Fruit fly (Drosophila melanogaster) whole organism, embryonic: ENCODE measurements around the gene CG8420.
A peak's percentile ranks its signal among the peaks of the same experiment; 100 is the strongest.

Experiments
- CG11093 ChIP-seq: fragments of 200-800 bp; sonication (Bioruptor generic); IDR thresholded peaks from 3 replicates; pipeline ENCODE4 v1.3.6; 2022; ENCODE audit warnings: missing biosample characterization, missing genetic modification characterization
- CG11247 ChIP-seq: fragments of 200-800 bp; sonication (Bioruptor generic); IDR thresholded peaks from 2 replicates; pipeline ENCODE4 v1.3.6; 2022; ENCODE audit warnings: missing biosample characterization, missing genetic modification characterization
- CG12104 ChIP-seq: fragments of 200-800 bp; sonication (Bioruptor generic); optimal IDR thresholded peaks from 3 replicates; lab custom pipeline; 2016; ENCODE audit warnings: missing biosample characterization, missing genetic modification characterization
- CG1233 ChIP-seq: fragments of 200-800 bp; sonication (Bioruptor generic); optimal IDR thresholded peaks from 4 replicates; lab custom pipeline; 2018; ENCODE audit warnings: missing biosample characterization, mild to moderate bottlenecking, missing genetic modification characterization
- CG12659 ChIP-seq: fragments of 200-800 bp; sonication (Bioruptor generic); optimal IDR thresholded peaks from 3 replicates; lab custom pipeline; 2017; ENCODE audit warnings: mild to moderate bottlenecking, missing biosample characterization, missing genetic modification reagents, missing genetic modification characterization
- CG13775 ChIP-seq: fragments of 200-800 bp; sonication (Bioruptor generic); optimal IDR thresholded peaks from 3 replicates; lab custom pipeline; 2017; ENCODE audit warnings: missing biosample characterization, mild to moderate bottlenecking, missing genetic modification characterization
- CG17612 ChIP-seq: fragments of 200-800 bp; sonication (Bioruptor generic); IDR thresholded peaks from 2 replicates; pipeline ENCODE4 v1.3.6; 2022; ENCODE audit warnings: missing biosample characterization, missing genetic modification characterization
- CG18011 ChIP-seq: fragments of 200-800 bp; sonication (Bioruptor generic); optimal IDR thresholded peaks from 2 replicates; lab custom pipeline; 2017; ENCODE audit warnings: missing biosample characterization, missing genetic modification characterization, mild to moderate bottlenecking, moderate library complexity, missing genotype
- CG2116 ChIP-seq: fragments of 200-800 bp; sonication (Bioruptor generic); optimal IDR thresholded peaks from 3 replicates; lab custom pipeline; 2018; ENCODE audit warnings: missing biosample characterization, mild to moderate bottlenecking, missing genetic modification characterization
- CG4282 ChIP-seq: fragments of 200-800 bp; sonication (Bioruptor generic); optimal IDR thresholded peaks from 2 replicates; lab custom pipeline; 2016; ENCODE audit warnings: missing biosample characterization, missing genetic modification characterization
- CG5245 ChIP-seq: fragments of 200-800 bp; sonication (Bioruptor generic); optimal IDR thresholded peaks from 3 replicates; lab custom pipeline; 2016; ENCODE audit warnings: missing biosample characterization, missing genetic modification characterization
- CG5953 ChIP-seq: fragments of 200-800 bp; sonication (Bioruptor generic); IDR thresholded peaks from 2 replicates; pipeline ENCODE4 v1.3.6; 2022; ENCODE audit warnings: missing biosample characterization, missing genetic modification characterization
- CG7372 ChIP-seq: fragments of 200-800 bp; sonication (Bioruptor generic); IDR thresholded peaks from 2 replicates; pipeline ENCODE4 v1.3.6; 2022; ENCODE audit warnings: missing biosample characterization, missing genetic modification characterization
- CG7928 ChIP-seq: fragments of 200-800 bp; sonication (Bioruptor generic); optimal IDR thresholded peaks from 2 replicates; lab custom pipeline; 2017; ENCODE audit warnings: missing biosample characterization, mild to moderate bottlenecking, missing genetic modification characterization
- CG8281 ChIP-seq: fragments of 200-800 bp; sonication (Bioruptor generic); optimal IDR thresholded peaks from 2 replicates; lab custom pipeline; 2018; ENCODE audit warnings: missing biosample characterization, mild to moderate bottlenecking, missing genetic modification characterization, moderate library complexity
- CG8359 ChIP-seq: fragments of 200-800 bp; sonication (Bioruptor generic); optimal IDR thresholded peaks from 2 replicates; lab custom pipeline; 2017; ENCODE audit warnings: missing biosample characterization, mild to moderate bottlenecking, missing genetic modification characterization, borderline replicate concordance
- CG8388 ChIP-seq: fragments of 200-800 bp; sonication (Bioruptor generic); optimal IDR thresholded peaks from 2 replicates; lab custom pipeline; 2019; ENCODE audit warnings: missing biosample characterization, mild to moderate bottlenecking, missing genetic modification characterization, moderate library complexity
- CG8924 ChIP-seq: fragments of 200-800 bp; optimal IDR thresholded peaks from 3 replicates; lab custom pipeline; 2019; ENCODE audit warnings: missing biosample characterization, mild to moderate bottlenecking, missing genetic modification characterization, moderate library complexity
- CG9727 ChIP-seq: fragments of 200-800 bp; sonication (Bioruptor generic); optimal IDR thresholded peaks from 3 replicates; lab custom pipeline; 2017; ENCODE audit warnings: missing biosample characterization, mild to moderate bottlenecking, missing genetic modification characterization
- CkIIα-i1 ChIP-seq: fragments of 200-800 bp; sonication (Bioruptor generic); IDR thresholded peaks from 2 replicates; pipeline ENCODE4 v1.3.6; 2022; ENCODE audit warnings: missing biosample characterization, missing genetic modification characterization
- Dad ChIP-seq: fragments of 200-800 bp; sonication (Bioruptor generic); optimal IDR thresholded peaks from 3 replicates; lab custom pipeline; 2016; ENCODE audit warnings: missing biosample characterization, missing genetic modification characterization
- Dip2 ChIP-seq: fragments of 200-800 bp; sonication (Bioruptor generic); IDR thresholded peaks from 2 replicates; pipeline ENCODE4 v1.3.6; 2022; ENCODE audit warnings: missing biosample characterization, missing genetic modification characterization
- Drgx ChIP-seq: fragments of 200-800 bp; sonication (Bioruptor generic); IDR thresholded peaks from 2 replicates; pipeline ENCODE4 v1.3.6; 2022; ENCODE audit warnings: missing biosample characterization, missing genetic modification characterization
- Gsc ChIP-seq: fragments of 200-800 bp; sonication (Bioruptor generic); IDR thresholded peaks from 2 replicates; pipeline ENCODE4 v1.3.6; 2022; ENCODE audit warnings: missing biosample characterization, missing genetic modification characterization
- HHEX ChIP-seq: fragments of 200-800 bp; sonication (Bioruptor generic); optimal IDR thresholded peaks from 3 replicates; lab custom pipeline; 2017; ENCODE audit warnings: missing biosample characterization, mild to moderate bottlenecking, missing genetic modification characterization, missing genetic modification reagents
- HLH54F ChIP-seq: fragments of 200-800 bp; sonication (Bioruptor generic); optimal IDR thresholded peaks from 3 replicates; lab custom pipeline; 2016; ENCODE audit warnings: missing biosample characterization, missing genetic modification characterization
- Mad ChIP-seq: fragments of 200-800 bp; sonication (Bioruptor generic); optimal IDR thresholded peaks from 2 replicates; lab custom pipeline; 2016; ENCODE audit warnings: missing biosample characterization, missing genetic modification characterization
- Optix ChIP-seq: fragments of 200-800 bp; sonication (Bioruptor generic); IDR thresholded peaks from 3 replicates; pipeline ENCODE4 v1.3.6; 2022; ENCODE audit warnings: missing biosample characterization, missing genetic modification characterization
- Ssrp ChIP-seq: fragments of 200-800 bp; sonication (Bioruptor generic); optimal IDR thresholded peaks from 2 replicates; lab custom pipeline; 2018; ENCODE audit warnings: missing biosample characterization, mild to moderate bottlenecking, missing genetic modification characterization, moderate library complexity
- Xbp1 ChIP-seq: fragments of 200-800 bp; sonication (Bioruptor generic); optimal IDR thresholded peaks from 3 replicates; lab custom pipeline; 2016; ENCODE audit warnings: missing biosample characterization, mild to moderate bottlenecking, missing genetic modification characterization
- ase ChIP-seq: fragments of 200-800 bp; sonication (Bioruptor generic); IDR thresholded peaks from 3 replicates; pipeline ENCODE4 v1.3.6; 2022; ENCODE audit warnings: missing biosample characterization, missing genetic modification characterization
- bcd ChIP-seq: fragments of 200-800 bp; sonication (Bioruptor generic); optimal IDR thresholded peaks from 2 replicates; lab custom pipeline; 2017; ENCODE audit warnings: missing biosample characterization, mild to moderate bottlenecking, missing genetic modification characterization
- chm ChIP-seq: fragments of 200-800 bp; sonication (Bioruptor generic); IDR thresholded peaks from 2 replicates; pipeline ENCODE4 v1.3.6; 2022; ENCODE audit warnings: missing biosample characterization, missing genetic modification characterization
- corto ChIP-seq: fragments of 200-800 bp; sonication (Bioruptor generic); optimal IDR thresholded peaks from 2 replicates; lab custom pipeline; 2016; ENCODE audit warnings: missing biosample characterization, mild to moderate bottlenecking, missing genetic modification characterization, moderate library complexity
- crp ChIP-seq, 2 experiments: fragments of 200-800 bp; sonication (Bioruptor generic); optimal IDR thresholded peaks; 2 replicates in 1 of 2; 3 replicates in 1 of 2; lab custom pipeline; 2017; ENCODE audit warnings: missing biosample characterization in 2 of 2, missing genetic modification characterization in 2 of 2, mild to moderate bottlenecking in 1 of 2, moderate library complexity in 1 of 2
- danr ChIP-seq: fragments of 200-800 bp; sonication (Bioruptor generic); IDR thresholded peaks from 2 replicates; pipeline ENCODE4 v1.3.6; 2022; ENCODE audit warnings: missing biosample characterization, missing genetic modification characterization
- ewg ChIP-seq: fragments of 200-800 bp; sonication (Bioruptor generic); optimal IDR thresholded peaks from 3 replicates; lab custom pipeline; 2017; ENCODE audit warnings: mild to moderate bottlenecking, missing biosample characterization, missing genetic modification reagents, missing genetic modification characterization
- eyg ChIP-seq: fragments of 200-800 bp; sonication (Bioruptor generic); optimal IDR thresholded peaks from 3 replicates; lab custom pipeline; 2016; ENCODE audit warnings: missing biosample characterization, missing genetic modification characterization
- fd96Cb ChIP-seq: fragments of 200-800 bp; sonication (Bioruptor generic); optimal IDR thresholded peaks from 2 replicates; lab custom pipeline; 2018; ENCODE audit warnings: missing biosample characterization, mild to moderate bottlenecking, missing genetic modification characterization, moderate library complexity
- gem ChIP-seq: fragments of 200-800 bp; sonication (Bioruptor generic); optimal IDR thresholded peaks from 2 replicates; lab custom pipeline; 2019; ENCODE audit warnings: missing biosample characterization, mild to moderate bottlenecking, missing genetic modification characterization, moderate library complexity
- ind ChIP-seq: fragments of 200-800 bp; sonication (Bioruptor generic); optimal IDR thresholded peaks from 3 replicates; lab custom pipeline; 2016; ENCODE audit warnings: missing biosample characterization, missing genetic modification characterization
- pan ChIP-seq, 4 experiments: fragments of >200 bp in 3 of 4; fragments of 200-800 bp in 1 of 4; sonication (Bioruptor generic) in 1 of 4; optimal IDR thresholded peaks in 3 of 4; IDR thresholded peaks in 1 of 4; 2 replicates each; pipeline versions ENCODE4 v1.3.6 to Lab custom; 2017 to 2022; ENCODE audit warnings: missing biosample characterization in 2 of 4, missing genetic modification characterization in 2 of 4, mixed read lengths in 1 of 4
- row ChIP-seq: fragments of 200-800 bp; sonication (Bioruptor generic); IDR thresholded peaks from 3 replicates; pipeline ENCODE4 v1.3.6; 2022; ENCODE audit warnings: missing biosample characterization, missing genetic modification characterization
- salm ChIP-seq: fragments of 200-800 bp; sonication (Bioruptor generic); optimal IDR thresholded peaks from 2 replicates; lab custom pipeline; 2018; ENCODE audit warnings: missing biosample characterization, mild to moderate bottlenecking, missing genetic modification characterization
- schlank ChIP-seq: fragments of 200-800 bp; sonication (Bioruptor generic); optimal IDR thresholded peaks from 2 replicates; lab custom pipeline; 2018; ENCODE audit warnings: missing biosample characterization, mild to moderate bottlenecking, missing genetic modification characterization
- slbo ChIP-seq: fragments of 200-800 bp; sonication (Bioruptor generic); IDR thresholded peaks from 2 replicates; pipeline ENCODE4 v1.3.6; 2022; ENCODE audit warnings: missing biosample characterization, missing genetic modification characterization
- sna ChIP-seq: fragments of 200-800 bp; sonication (Bioruptor generic); IDR thresholded peaks from 2 replicates; pipeline ENCODE4 v1.3.6; 2022; ENCODE audit warnings: missing biosample characterization, missing genetic modification characterization; ENCODE audit not compliant: partially characterized antibody
- stc ChIP-seq: fragments of 200-800 bp; sonication (Bioruptor generic); IDR thresholded peaks from 2 replicates; pipeline ENCODE4 v1.3.6; 2022; ENCODE audit warnings: missing biosample characterization, missing genetic modification characterization
- tna ChIP-seq: fragments of 200-800 bp; sonication (Bioruptor generic); IDR thresholded peaks from 2 replicates; pipeline ENCODE4 v1.3.6; 2022; ENCODE audit warnings: missing biosample characterization, missing genetic modification characterization; ENCODE audit not compliant: partially characterized antibody
- trh ChIP-seq: fragments of 200-800 bp; sonication (Bioruptor generic); optimal IDR thresholded peaks from 2 replicates; lab custom pipeline; 2016; ENCODE audit warnings: missing biosample characterization, missing genetic modification characterization

CG8420 gene

DNA sequence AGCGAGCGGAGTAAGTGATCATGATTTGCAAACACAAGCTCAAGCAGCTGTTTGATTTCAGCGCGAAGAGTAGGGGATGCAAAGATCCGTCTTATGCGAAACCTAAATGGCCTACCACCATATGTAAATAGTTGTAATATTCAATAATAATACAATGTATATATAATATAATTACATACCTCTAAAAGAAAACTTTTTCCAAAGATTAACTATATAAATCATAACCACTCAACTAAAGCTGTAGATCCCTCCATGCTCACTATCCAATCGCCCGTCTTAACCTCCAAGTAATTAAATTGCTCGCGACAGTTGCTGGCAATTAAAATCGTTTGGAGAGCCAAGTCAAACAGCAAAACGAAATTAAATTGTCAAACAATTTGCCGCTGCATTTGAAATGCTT is 19.1 kb upstream of the CG8420 start (continued):
- TF ChIP-seq CG5953 (GFP tag; lab: Robert Waterston, UW): peak; percentile 39; the same call in 1 of the 2 replicates
- TF ChIP-seq chm (GFP tag; lab: Robert Waterston, UW): no peak; the same call in 1 of the 2 replicates
- peak; percentile 65 for TF ChIP-seq danr (GFP tag; lab: Robert Waterston, UW)
- TF ChIP-seq CG8359: peak; percentile 2
- TF ChIP-seq slbo: peak; percentile 90
- TF ChIP-seq HHEX (GFP tag; lab: Kevin White, UChicago): peak; percentile 80
- TF ChIP-seq row (GFP tag; lab: Robert Waterston, UW): peak; percentile 85
- TF ChIP-seq Mad (GFP tag; lab: Kevin White, UChicago): no peak
- TF ChIP-seq CG9727 (GFP tag; lab: Kevin White, UChicago): peak; percentile 79
- peak; percentile 17 for TF ChIP-seq CG18011 (GFP tag; lab: Kevin White, UChicago)
- peak; percentile 37 for TF ChIP-seq CG12104 (GFP tag; lab: Kevin White, UChicago)
- peak; percentile 12 for TF ChIP-seq HLH54F (GFP tag; lab: Kevin White, UChicago)
- peak; percentile 50 for TF ChIP-seq ewg (GFP tag; lab: Kevin White, UChicago)
- peak; percentile 75 for TF ChIP-seq fd96Cb (tag; lab: Kevin White, UChicago)
- TF ChIP-seq CG8924 (tag; lab: Kevin White, UChicago): peak; percentile 77
- TF ChIP-seq trh (GFP tag; lab: Kevin White, UChicago): peak; percentile 34
- TF ChIP-seq tna (GFP tag; lab: Robert Waterston, UW): no peak
- TF ChIP-seq CG8388 (GFP tag; lab: Kevin White, UChicago): peak; percentile 33
- peak; percentile 69 for TF ChIP-seq CG7372
- TF ChIP-seq CG11247 (GFP tag; lab: Robert Waterston, UW): peak; percentile 68
- TF ChIP-seq Dip2 (GFP tag; lab: Robert Waterston, UW): 0 out of 2 replicates have a peak, but pooled peaks have one; percentile 34
- peak; percentile 73; the same call in 2 of the 3 replicates for TF ChIP-seq ase (GFP tag; lab: Robert Waterston, UW)
- peak; percentile 68 for TF ChIP-seq Xbp1
- peak; percentile 39 for TF ChIP-seq salm (tag; lab: Kevin White, UChicago)
- TF ChIP-seq CG1233: peak; percentile 68
- TF ChIP-seq bcd: peak; percentile 83
- peak; percentile 80 for TF ChIP-seq ind (GFP tag; lab: Kevin White, UChicago)
- no peak for TF ChIP-seq sna (GFP tag; lab: Robert Waterston, UW)
- TF ChIP-seq Dad (GFP tag; lab: Kevin White, UChicago): peak; percentile 19
- TF ChIP-seq corto (GFP tag; lab: Kevin White, UChicago): peak; percentile 44
- peak; percentile 60 for TF ChIP-seq Ssrp
- peak; percentile 78 for TF ChIP-seq stc (GFP tag; lab: Robert Waterston, UW)
- TF ChIP-seq CG12659 (GFP tag; lab: Kevin White, UChicago): peak; percentile 71
- peak; percentile 89 for TF ChIP-seq gem (tag; lab: Kevin White, UChicago)
- peak; percentile 37 for TF ChIP-seq CG5245 (GFP tag; lab: Kevin White, UChicago)
- TF ChIP-seq crp (GFP tag; optimal IDR thresholded peaks at IDR 0.05; lab: Kevin White, UChicago): peak in 1 of 2 experiments; percentile 23
- TF ChIP-seq CkIIα-i1 (GFP tag; lab: Robert Waterston, UW): 0 out of 2 replicates have a peak, but pooled peaks have one; percentile 56
- peak; percentile 70 for TF ChIP-seq CG17612 (GFP tag; lab: Robert Waterston, UW)
- TF ChIP-seq Gsc: no peak
- TF ChIP-seq CG13775 (GFP tag; lab: Kevin White, UChicago): peak; percentile 49
- peak; percentile 22 for TF ChIP-seq CG7928 (GFP tag; lab: Kevin White, UChicago)
- TF ChIP-seq CG8281: peak; percentile 11
- TF ChIP-seq CG4282 (GFP tag; lab: Kevin White, UChicago): no peak
- TF ChIP-seq schlank (tag; lab: Kevin White, UChicago): no peak
- peak; percentile 52; the same call in 1 of the 3 replicates for TF ChIP-seq Optix (GFP tag; lab: Robert Waterston, UW)
- TF ChIP-seq Drgx (GFP tag; lab: Robert Waterston, UW): peak; percentile 95
- peak; percentile 9 for TF ChIP-seq CG2116 (GFP tag; lab: Kevin White, UChicago)
- no peak for TF ChIP-seq eyg
- no peak for TF ChIP-seq pan (optimal IDR thresholded peaks at IDR 0.05; lab: Kevin White, UChicago)
- TF ChIP-seq pan (GFP tag; optimal IDR thresholded peaks at IDR 0.05 in 1 of 2, IDR thresholded peaks at IDR 0.05 in 1 of 2): peak in 1 of 2 experiments; percentile 90
- TF ChIP-seq CG11093: peak; percentile 35; the same call in 1 of the 3 replicates
